Fruit fly (Drosophila melanogaster) whole organism: ENCODE data around the gene CG17075.

Experiments
- CG8478 ChIP-seq: fragments of >200 bp; optimal IDR thresholded peaks from 2 replicates; lab custom pipeline; 2018; ENCODE audit warnings: inconsistent platforms
- Dll ChIP-seq: fragments of >200 bp; optimal IDR thresholded peaks from 2 replicates; lab custom pipeline; 2017
- EcR ChIP-seq, 2 experiments: fragments of >200 bp; optimal IDR thresholded peaks; 2 replicates each; lab custom pipeline; 2017; ENCODE audit warnings: missing biosample characterization in 2 of 2, missing genetic modification characterization in 2 of 2, missing genetic modification reagents in 2 of 2

dm6 chr2L:244559-244958 lies 22.7 kb downstream of the CG17075 start:
- TF ChIP-seq CG8478 (no peak), Dll (no peak), EcR (GFP tag; optimal IDR thresholded peaks at IDR 0.05; lab: Kevin White, UChicago) (no peak)
